Worm (Caenorhabditis elegans) whole organism, early embryonic: ENCODE data around the gene K03H1.13.

Experiments
- B0310.2 ChIP-seq: sonication (generic microtip); optimal IDR thresholded peaks from 2 replicates; lab custom pipeline; 2016; ENCODE audit warnings: mild to moderate bottlenecking, missing genetic modification characterization, missing compliant biosample characterization
- F13C5.2 ChIP-seq: sonication (generic microtip); optimal IDR thresholded peaks from 2 replicates; lab custom pipeline; 2017; ENCODE audit warnings: mild to moderate bottlenecking, missing genetic modification characterization, inconsistent platforms, missing compliant biosample characterization
- aly-1 ChIP-seq: sonication (generic microtip); optimal IDR thresholded peaks from 2 replicates; lab custom pipeline; 2016; ENCODE audit warnings: missing genetic modification characterization, missing compliant biosample characterization
- ama-1 ChIP-seq: fragments of 150-350 bp; optimal IDR thresholded peaks from 2 replicates; lab custom pipeline; 2014
- ceh-13 ChIP-seq: fragments of 200-800 bp; sonication (Bioruptor generic); optimal IDR thresholded peaks from 2 replicates; lab custom pipeline; 2018; ENCODE audit warnings: mild to moderate bottlenecking, missing genetic modification characterization, missing compliant biosample characterization
- ceh-36 ChIP-seq: sonication (generic microtip); optimal IDR thresholded peaks from 2 replicates; lab custom pipeline; 2016; ENCODE audit warnings: missing genetic modification characterization, inconsistent platforms, missing compliant biosample characterization
- ets-7 ChIP-seq: sonication (generic microtip); optimal IDR thresholded peaks from 2 replicates; lab custom pipeline; 2016; ENCODE audit warnings: missing genotype, missing genetic modification characterization, missing compliant biosample characterization
- flt-1 ChIP-seq: fragments of 200-800 bp; sonication (Bioruptor generic); IDR thresholded peaks from 2 replicates; pipeline ENCODE4 v1.3.6; 2022; ENCODE audit warnings: missing genetic modification characterization, missing compliant biosample characterization
- hmbx-1 ChIP-seq: sonication (generic microtip); optimal IDR thresholded peaks from 2 replicates; lab custom pipeline; 2016; ENCODE audit warnings: mild to moderate bottlenecking, missing genetic modification characterization, missing compliant biosample characterization
- hmg-4 ChIP-seq: fragments of 200-800 bp; sonication (Bioruptor generic); optimal IDR thresholded peaks from 2 replicates; lab custom pipeline; 2018; ENCODE audit warnings: mild to moderate bottlenecking, missing genetic modification characterization, missing compliant biosample characterization
- hnd-1 ChIP-seq: sonication (generic microtip); optimal IDR thresholded peaks from 2 replicates; lab custom pipeline; 2016; ENCODE audit warnings: missing genetic modification characterization, missing compliant biosample characterization
- pes-1 ChIP-seq: fragments of 200-800 bp; sonication (Bioruptor generic); IDR thresholded peaks from 2 replicates; pipeline ENCODE4 v1.3.6; 2022; ENCODE audit warnings: missing genetic modification reagents, missing genetic modification characterization, missing compliant biosample characterization
- scrt-1 ChIP-seq: fragments of 200-800 bp; sonication (Bioruptor generic); IDR thresholded peaks from 2 replicates; pipeline ENCODE4 v1.3.6; 2022; ENCODE audit warnings: missing genetic modification characterization, missing compliant biosample characterization
- sea-1 ChIP-seq: fragments of 200-800 bp; sonication (Bioruptor generic); conservative IDR thresholded peaks from 2 replicates; pipeline ENCODE4 v1.3.6; 2022; ENCODE audit warnings: missing genetic modification characterization, missing compliant biosample characterization
- tbx-11 ChIP-seq: fragments of 200-800 bp; sonication (Bioruptor generic); IDR thresholded peaks from 2 replicates; pipeline ENCODE4 v1.3.6; 2022; ENCODE audit warnings: missing genetic modification characterization, missing compliant biosample characterization
- tbx-37 ChIP-seq: fragments of 200-800 bp; sonication (Bioruptor generic); conservative IDR thresholded peaks from 2 replicates; pipeline ENCODE4 v1.3.6; 2022; ENCODE audit warnings: missing genetic modification reagents, missing genetic modification characterization, missing compliant biosample characterization
- tra-4 ChIP-seq: sonication (generic microtip); optimal IDR thresholded peaks from 2 replicates; lab custom pipeline; 2017; ENCODE audit warnings: missing genetic modification characterization, missing compliant biosample characterization

Gene K03H1.13

ce11 chrIII:9950244-9950643, at the start of gene K03H1.13:
TSS of gene K03H1.13 (minus strand) at chrIII:9950344.
- TF ChIP-seq sea-1 (GFP tag; lab: Robert Waterston, UW): no peak
- TF ChIP-seq hmbx-1 (tag; lab: Kevin White, UChicago): no peak
- TF ChIP-seq ama-1 (lab: Kevin White, UChicago): no peak
- no peak for TF ChIP-seq tra-4 (tag; lab: Kevin White, UChicago)
- TF ChIP-seq hmg-4 (GFP tag; lab: Kevin White, UChicago): no peak

ce11 chrIII:9999235-9999634, 49.1 kb upstream of the K03H1.13 start, which contains the start of gene C05B5.17:
TSS of gene C05B5.17 (minus strand) at chrIII:9999335.
- TF ChIP-seq F13C5.2 (tag; lab: Kevin White, UChicago) (no peak), sea-1 (GFP tag; lab: Robert Waterston, UW) (no peak), aly-1 (tag; lab: Kevin White, UChicago) (no peak), hmg-4 (GFP tag; lab: Kevin White, UChicago) (no peak), pes-1 (GFP tag; lab: Robert Waterston, UW) (no peak), flt-1 (GFP tag; lab: Robert Waterston, UW) (no peak), ets-7 (tag; lab: Kevin White, UChicago) (no peak), tbx-37 (GFP tag; lab: Robert Waterston, UW) (no peak), ama-1 (lab: Kevin White, UChicago) (no peak), hnd-1 (tag; lab: Kevin White, UChicago) (no peak), tbx-11 (GFP tag; lab: Robert Waterston, UW) (no peak), hmbx-1 (tag; lab: Kevin White, UChicago) (no peak), scrt-1 (no peak), ceh-13 (GFP tag; lab: Kevin White, UChicago) (no peak)

- TF ChIP-seq ama-1 (lab: Kevin White, UChicago) (no peak), tra-4 (tag; lab: Kevin White, UChicago) (no peak), hmbx-1 (tag; lab: Kevin White, UChicago) (no peak), hmg-4 (GFP tag; lab: Kevin White, UChicago) (no peak)
Measured at ce11 chrIII:9997890-9998289, 47.7 kb upstream of the K03H1.13 start, which contains the start of gene pqn-8. TSS of gene pqn-8 (minus strand) at chrIII:9997990.

- TF ChIP-seq tbx-37 (GFP tag; lab: Robert Waterston, UW): no peak
- no peak for TF ChIP-seq B0310.2
- no peak for TF ChIP-seq F13C5.2 (tag; lab: Kevin White, UChicago)
- no peak for TF ChIP-seq hnd-1 (tag; lab: Kevin White, UChicago)
- no peak for TF ChIP-seq hmg-4 (GFP tag; lab: Kevin White, UChicago)
- no peak for TF ChIP-seq scrt-1
- no peak for TF ChIP-seq ceh-36 (tag; lab: Kevin White, UChicago)
- TF ChIP-seq sea-1 (GFP tag; lab: Robert Waterston, UW): no peak
- TF ChIP-seq ceh-13 (GFP tag; lab: Kevin White, UChicago): no peak
- TF ChIP-seq hmbx-1 (tag; lab: Kevin White, UChicago): no peak
Measured at ce11 chrIII:9993535-9993934, 43.4 kb upstream of the K03H1.13 start, which contains the start of gene C05B5.4. TSS of gene C05B5.4 (plus strand) at chrIII:9993885.

- no peak for TF ChIP-seq ets-7 (tag; lab: Kevin White, UChicago)
- TF ChIP-seq sea-1 (GFP tag; lab: Robert Waterston, UW): no peak
- TF ChIP-seq hmg-4 (GFP tag; lab: Kevin White, UChicago): no peak
- TF ChIP-seq tbx-37 (GFP tag; lab: Robert Waterston, UW): no peak
- TF ChIP-seq ceh-36 (tag; lab: Kevin White, UChicago): no peak
- no peak for TF ChIP-seq flt-1 (GFP tag; lab: Robert Waterston, UW)
- no peak for TF ChIP-seq F13C5.2 (tag; lab: Kevin White, UChicago)
- no peak for TF ChIP-seq ceh-13 (GFP tag; lab: Kevin White, UChicago)
- no peak for TF ChIP-seq hmbx-1 (tag; lab: Kevin White, UChicago)
- TF ChIP-seq ama-1 (lab: Kevin White, UChicago): no peak
- TF ChIP-seq tbx-11 (GFP tag; lab: Robert Waterston, UW): no peak
- no peak for TF ChIP-seq tra-4 (tag; lab: Kevin White, UChicago)
- TF ChIP-seq pes-1 (GFP tag; lab: Robert Waterston, UW): no peak
- no peak for TF ChIP-seq hnd-1 (tag; lab: Kevin White, UChicago)
- TF ChIP-seq scrt-1: no peak
- no peak for TF ChIP-seq aly-1 (tag; lab: Kevin White, UChicago)
- TF ChIP-seq B0310.2: no peak
Measured at ce11 chrIII:9991324-9991723, 41.2 kb upstream of the K03H1.13 start.

- no peak for TF ChIP-seq hnd-1 (tag; lab: Kevin White, UChicago)
- TF ChIP-seq ets-7 (tag; lab: Kevin White, UChicago): no peak
Measured at ce11 chrIII:9988352-9988751, 38.2 kb upstream of the K03H1.13 start, which contains the start of gene C05B5.1. TSS of gene C05B5.1 (minus strand) at chrIII:9988452.

- TF ChIP-seq sea-1 (GFP tag; lab: Robert Waterston, UW) (no peak), aly-1 (tag; lab: Kevin White, UChicago) (no peak), ceh-36 (tag; lab: Kevin White, UChicago) (no peak), hmg-4 (GFP tag; lab: Kevin White, UChicago) (no peak), B0310.2 (no peak), ceh-13 (GFP tag; lab: Kevin White, UChicago) (no peak), ets-7 (tag; lab: Kevin White, UChicago) (no peak), tra-4 (tag; lab: Kevin White, UChicago) (no peak), hnd-1 (tag; lab: Kevin White, UChicago) (no peak), hmbx-1 (tag; lab: Kevin White, UChicago) (no peak), tbx-11 (GFP tag; lab: Robert Waterston, UW) (no peak), tbx-37 (GFP tag; lab: Robert Waterston, UW) (no peak), F13C5.2 (tag; lab: Kevin White, UChicago) (no peak), scrt-1 (no peak), flt-1 (GFP tag; lab: Robert Waterston, UW) (no peak), pes-1 (GFP tag; lab: Robert Waterston, UW) (no peak), ama-1 (lab: Kevin White, UChicago) (no peak)
Measured at ce11 chrIII:9986827-9987429, 36.8 kb upstream of the K03H1.13 start, which contains the start of gene C05B5.12. TSS of gene C05B5.12 (plus strand) at chrIII:9987379.
